Worm (Caenorhabditis elegans) whole organism, late embryonic: Measurements from ENCODE around the gene gtl-1.
"Not testable (repeated sequence)": the region's sequence is repeated elsewhere in the genome, so short reads cannot be mapped to it uniquely, and the experiment has no call there.

ENCODE experiments used
- ama-1 ChIP-seq: fragments of 150-350 bp; optimal IDR thresholded peaks from 2 replicates; lab custom pipeline; 2014
- ceh-19 ChIP-seq: fragments of 200-800 bp; sonication (Bioruptor generic); optimal IDR thresholded peaks from 2 replicates; lab custom pipeline; 2018; ENCODE audit warnings: mild to moderate bottlenecking, missing genetic modification characterization, missing compliant biosample characterization
- ceh-9 ChIP-seq: sonication (generic microtip); optimal IDR thresholded peaks from 2 replicates; lab custom pipeline; 2016; ENCODE audit warnings: mild to moderate bottlenecking, missing genetic modification characterization, inconsistent platforms, missing compliant biosample characterization
- dve-1 ChIP-seq: sonication (generic microtip); optimal IDR thresholded peaks from 2 replicates; lab custom pipeline; 2017; ENCODE audit warnings: antibody characterized with exemption, mild to moderate bottlenecking, missing genetic modification characterization, missing compliant biosample characterization
- elt-2 ChIP-seq: sonication (generic microtip); optimal IDR thresholded peaks from 2 replicates; lab custom pipeline; 2016; ENCODE audit warnings: missing genetic modification reagents, missing genetic modification characterization, missing compliant biosample characterization
- ets-4 ChIP-seq: sonication (generic microtip); optimal IDR thresholded peaks from 2 replicates; lab custom pipeline; 2016; ENCODE audit warnings: missing genetic modification characterization, missing compliant biosample characterization
- fax-1 ChIP-seq: sonication (generic microtip); optimal IDR thresholded peaks from 2 replicates; lab custom pipeline; 2016; ENCODE audit warnings: missing genotype, missing genetic modification characterization, missing compliant biosample characterization
- nhr-232 ChIP-seq: sonication (generic microtip); optimal IDR thresholded peaks from 2 replicates; lab custom pipeline; 2016; ENCODE audit warnings: missing genetic modification characterization, missing compliant biosample characterization
- pax-1 ChIP-seq: fragments of 150-350 bp; optimal IDR thresholded peaks from 2 replicates; lab custom pipeline; 2014; ENCODE audit warnings: missing biosample characterization, missing genetic modification characterization
- pha-2 ChIP-seq: sonication (generic microtip); optimal IDR thresholded peaks from 2 replicates; lab custom pipeline; 2017; ENCODE audit warnings: mild to moderate bottlenecking, missing genetic modification characterization, missing compliant biosample characterization
- pha-4 ChIP-seq: fragments of 150-350 bp; optimal IDR thresholded peaks from 2 replicates; lab custom pipeline; 2018; ENCODE audit warnings: missing biosample characterization, missing genetic modification reagents, missing genetic modification characterization
- pqm-1 ChIP-seq: sonication (generic microtip); optimal IDR thresholded peaks from 2 replicates; lab custom pipeline; 2016; ENCODE audit warnings: missing genetic modification characterization, missing compliant biosample characterization
- unc-3 ChIP-seq, 2 experiments: fragments of 200-800 bp in 1 of 2; sonication (Bioruptor generic) in 1 of 2; sonication (generic microtip) in 1 of 2; conservative IDR thresholded peaks in 1 of 2; optimal IDR thresholded peaks in 1 of 2; 2 replicates each; pipeline versions ENCODE4 v1.3.6 to Lab custom; 2016 to 2022; ENCODE audit warnings: missing compliant biosample characterization in 2 of 2, missing genetic modification characterization in 2 of 2, missing genetic modification reagents in 1 of 2
- unc-42 ChIP-seq: sonication (generic microtip); optimal IDR thresholded peaks from 2 replicates; lab custom pipeline; 2016; ENCODE audit warnings: missing genotype, missing genetic modification characterization, missing compliant biosample characterization

- TF ChIP-seq ets-4 (tag; lab: Kevin White, UChicago); ceh-9 (tag; lab: Kevin White, UChicago); unc-3 (GFP tag; conservative IDR thresholded peaks at IDR 0.05; lab: Robert Waterston, UW); unc-3 (tag; optimal IDR thresholded peaks at IDR 0.05; lab: Kevin White, UChicago); pha-2 (tag; lab: Kevin White, UChicago); pqm-1 (tag; lab: Kevin White, UChicago); ceh-19; pha-4; unc-42; dve-1 (tag; lab: Kevin White, UChicago); elt-2 (tag; lab: Kevin White, UChicago); ama-1 (lab: Kevin White, UChicago); pax-1 (tag; lab: Kevin White, UChicago); nhr-232 (tag; lab: Kevin White, UChicago); fax-1 (tag; lab: Kevin White, UChicago): not testable (repeated sequence)
Measured at ce11 chrIV:11253689-11254088, 5.6 kb downstream of the gtl-1 start, which contains the start of gene C05C12.1.
